Worm (Caenorhabditis elegans): ENCODE results near the gene mys-1.

mys-1 gene

ce11 chrV:7084612-7085139 lies at the start of gene mys-1:
Gene mys-1 (minus strand): TSS chrV:7084662.
- TF ChIP-seq ceh-34 (tag; optimal IDR thresholded peaks at IDR 0.05) (peak; percentile 58), pha-2 (tag; optimal IDR thresholded peaks at IDR 0.05) (peak; percentile 36), unc-86 (tag; optimal IDR thresholded peaks at IDR 0.05) (peak; percentile 1), hlh-30 (tag; optimal IDR thresholded peaks at IDR 0.05; ENCODE audit: insufficient read depth) (no peak), ahr-1 (tag; optimal IDR thresholded peaks at IDR 0.05) (no peak), ama-1 (optimal IDR thresholded peaks at IDR 0.05) (no peak), pat-9 (tag; optimal IDR thresholded peaks at IDR 0.05) (no peak), unc-42 (tag; optimal IDR thresholded peaks at IDR 0.05) (peak; percentile 30), eyg-1 (tag; optimal IDR thresholded peaks at IDR 0.05) (peak; percentile 21), che-1 (tag; optimal IDR thresholded peaks at IDR 0.05) (no peak), hlh-8 (tag; optimal IDR thresholded peaks at IDR 0.05) (peak; percentile 78), pha-4 (tag; optimal IDR thresholded peaks at IDR 0.05) (no peak), pqm-1 (tag; optimal IDR thresholded peaks at IDR 0.05) (peak; percentile 63), pag-3 (tag; optimal IDR thresholded peaks at IDR 0.05; ENCODE audit: borderline replicate concordance) (no peak), hlh-6 (tag; optimal IDR thresholded peaks at IDR 0.05) (no peak), ztf-16 (tag; optimal IDR thresholded peaks at IDR 0.05) (peak; percentile 27), pros-1 (tag; optimal IDR thresholded peaks at IDR 0.05) (no peak), ref-2 (tag; optimal IDR thresholded peaks at IDR 0.05) (peak; percentile 73), C38D4.7 (GFP tag; optimal IDR thresholded peaks at IDR 0.05) (no peak), sox-4 (tag; optimal IDR thresholded peaks at IDR 0.05) (no peak), gmeb-2 (tag; optimal IDR thresholded peaks at IDR 0.05) (no peak), odd-2 (tag; optimal IDR thresholded peaks at IDR 0.05) (no peak), elt-2 (tag; optimal IDR thresholded peaks at IDR 0.05) (peak; percentile 38), K02D7.2 (tag; optimal IDR thresholded peaks at IDR 0.05) (no peak), ceh-30 (tag; optimal IDR thresholded peaks at IDR 0.05) (no peak), nhr-11 (tag; optimal IDR thresholded peaks at IDR 0.05) (no peak), ceh-6 (GFP tag; optimal IDR thresholded peaks at IDR 0.05) (no peak), sox-2 (GFP tag; IDR thresholded peaks at IDR 0.05) (no peak), fax-1 (tag; optimal IDR thresholded peaks at IDR 0.05) (peak; percentile 63), fkh-10 (GFP tag; optimal IDR thresholded peaks at IDR 0.05) (no peak), rnt-1 (tag; optimal IDR thresholded peaks at IDR 0.05) (peak; percentile 42), dve-1 (tag; optimal IDR thresholded peaks at IDR 0.05) (no peak), tbx-7 (tag; optimal IDR thresholded peaks at IDR 0.05) (peak; percentile 81), zip-5 (tag; optimal IDR thresholded peaks at IDR 0.05) (peak; percentile 77), ceh-2 (tag; optimal IDR thresholded peaks at IDR 0.05) (peak; percentile 88), pax-1 (tag; optimal IDR thresholded peaks at IDR 0.05) (no peak), npax-4 (tag; optimal IDR thresholded peaks at IDR 0.05) (no peak), ceh-24 (tag; optimal IDR thresholded peaks at IDR 0.05) (no peak), dmd-4 (tag; optimal IDR thresholded peaks at IDR 0.05; ENCODE audit: borderline replicate concordance) (no peak), ceh-45 (GFP tag; IDR thresholded peaks at IDR 0.05) (no peak), unc-55 (GFP tag; optimal IDR thresholded peaks at IDR 0.05) (no peak), unc-3 (GFP tag; conservative IDR thresholded peaks at IDR 0.05) (0 out of 2 replicates have a peak, but pooled peaks have one; percentile 32), unc-3 (tag; optimal IDR thresholded peaks at IDR 0.05) (no peak), ceh-14 (tag; optimal IDR thresholded peaks at IDR 0.05) (peak; percentile 72), Y22D7AL.16 (tag; optimal IDR thresholded peaks at IDR 0.05) (no peak), ceh-31 (tag; optimal IDR thresholded peaks at IDR 0.05) (peak; percentile 89), nfya-1 (tag; optimal IDR thresholded peaks at IDR 0.05) (no peak), sdc-2 (tag; optimal IDR thresholded peaks at IDR 0.05) (no peak), K09A11.1 (tag; optimal IDR thresholded peaks at IDR 0.05; ENCODE audit: insufficient read depth) (no peak), F13H6.1 (tag; optimal IDR thresholded peaks at IDR 0.05) (peak; percentile 17), nhr-232 (tag; optimal IDR thresholded peaks at IDR 0.05) (no peak), ceh-18 (tag; optimal IDR thresholded peaks at IDR 0.05) (no peak), madf-2 (tag; optimal IDR thresholded peaks at IDR 0.05) (no peak), syd-9 (tag; optimal IDR thresholded peaks at IDR 0.05) (no peak)
